Worm (Caenorhabditis elegans) whole organism, L1 larva: ENCODE measurements around the gene B0393.4.
"Not testable (repeated sequence)": the region's sequence is repeated elsewhere in the genome, so short reads cannot be mapped to it uniquely, and the experiment has no call there.

Source experiments
- alr-1 ChIP-seq: fragments of 200-800 bp; sonication (Bioruptor generic); optimal IDR thresholded peaks from 2 replicates; lab custom pipeline; 2018; ENCODE audit warnings: borderline replicate concordance, mild to moderate bottlenecking, missing genetic modification characterization, missing compliant biosample characterization
- blmp-1 ChIP-seq: fragments of 150-350 bp; optimal IDR thresholded peaks from 2 replicates; lab custom pipeline; 2014; ENCODE audit warnings: missing biosample characterization, missing genetic modification characterization
- ceh-63 ChIP-seq: fragments of 200-800 bp; sonication (Bioruptor generic); optimal IDR thresholded peaks from 2 replicates; lab custom pipeline; 2018; ENCODE audit warnings: mild to moderate bottlenecking, missing genetic modification characterization, missing compliant biosample characterization
- ceh-90 ChIP-seq: sonication (generic microtip); optimal IDR thresholded peaks from 2 replicates; lab custom pipeline; 2016; ENCODE audit warnings: missing genetic modification characterization, missing compliant biosample characterization
- ces-1 ChIP-seq: fragments of 150-350 bp; optimal IDR thresholded peaks from 2 replicates; lab custom pipeline; 2014; ENCODE audit warnings: missing biosample characterization, missing genetic modification reagents, missing genetic modification characterization
- efl-1 ChIP-seq, 4 experiments: fragments of 150-350 bp; optimal IDR thresholded peaks in 3 of 4; peaks in 1 of 4; 1 replicate in 1 of 4; 2 replicates in 3 of 4; lab custom pipeline; 2014; ENCODE audit warnings: missing biosample characterization in 2 of 4, missing genetic modification characterization in 2 of 4, missing genetic modification reagents in 2 of 4
- egl-27 ChIP-seq, 2 experiments: fragments of 150-350 bp in 1 of 2; sonication (generic microtip); optimal IDR thresholded peaks; 3 replicates each; lab custom pipeline; 2017 to 2018; ENCODE audit warnings: missing biosample characterization in 2 of 2, missing genetic modification characterization in 2 of 2, missing genetic modification reagents in 2 of 2
- elt-2 ChIP-seq: sonication (generic microtip); optimal IDR thresholded peaks from 2 replicates; lab custom pipeline; 2016; ENCODE audit warnings: missing genetic modification characterization, mild to moderate bottlenecking, inconsistent platforms, missing compliant biosample characterization, missing genetic modification reagents
- elt-3 ChIP-seq, 6 experiments: fragments of 150-350 bp in 1 of 6; sonication (generic microtip); optimal IDR thresholded peaks; 2 replicates each; lab custom pipeline; 2017 to 2018; ENCODE audit warnings: missing biosample characterization in 6 of 6, missing genetic modification characterization in 6 of 6, inconsistent platforms in 1 of 6
- ets-5 ChIP-seq: fragments of 200-800 bp; sonication (Bioruptor generic); IDR thresholded peaks from 2 replicates; pipeline ENCODE4 v1.3.6; 2022; ENCODE audit warnings: missing genetic modification characterization, missing compliant biosample characterization
- fkh-4 ChIP-seq: sonication (generic microtip); optimal IDR thresholded peaks from 2 replicates; lab custom pipeline; 2016; ENCODE audit warnings: missing compliant biosample characterization, missing genetic modification characterization, borderline replicate concordance
- fos-1 ChIP-seq: fragments of 150-350 bp; optimal IDR thresholded peaks from 2 replicates; lab custom pipeline; 2014; ENCODE audit warnings: missing biosample characterization, missing genetic modification characterization
- grh-1 ChIP-seq: fragments of 200-800 bp; sonication (Bioruptor generic); IDR thresholded peaks from 2 replicates; pipeline ENCODE4 v1.3.6; 2022; ENCODE audit warnings: missing genetic modification reagents, missing genetic modification characterization, missing compliant biosample characterization
- hlh-17 ChIP-seq: fragments of 200-800 bp; sonication (Bioruptor generic); optimal IDR thresholded peaks from 2 replicates; lab custom pipeline; 2018; ENCODE audit warnings: missing genetic modification characterization, mild to moderate bottlenecking, missing compliant biosample characterization, moderate library complexity, borderline replicate concordance
- lin-13 ChIP-seq: fragments of 150-350 bp; optimal IDR thresholded peaks from 2 replicates; lab custom pipeline; 2014; ENCODE audit warnings: missing biosample characterization, missing genetic modification reagents, missing genetic modification characterization
- lsy-2 ChIP-seq, 2 experiments: fragments of 150-350 bp; optimal IDR thresholded peaks; 2 replicates each; lab custom pipeline; 2014; ENCODE audit warnings: missing biosample characterization in 2 of 2, missing genetic modification characterization in 2 of 2
- mef-2 ChIP-seq: fragments of 150-350 bp; optimal IDR thresholded peaks from 2 replicates; lab custom pipeline; 2014; ENCODE audit warnings: missing biosample characterization, missing genetic modification characterization
- nhr-12 ChIP-seq: sonication (generic microtip); optimal IDR thresholded peaks from 2 replicates; lab custom pipeline; 2017; ENCODE audit warnings: missing biosample characterization, missing genetic modification characterization
- nhr-20 ChIP-seq: sonication (generic microtip); optimal IDR thresholded peaks from 2 replicates; lab custom pipeline; 2016; ENCODE audit warnings: mild to moderate bottlenecking, missing genetic modification characterization, missing compliant biosample characterization
- nhr-47 ChIP-seq: sonication (generic microtip); optimal IDR thresholded peaks from 2 replicates; lab custom pipeline; 2016; ENCODE audit warnings: mild to moderate bottlenecking, missing genetic modification characterization, moderate library complexity, missing compliant biosample characterization
- nhr-76 ChIP-seq: sonication (generic microtip); optimal IDR thresholded peaks from 2 replicates; lab custom pipeline; 2017; ENCODE audit warnings: missing biosample characterization, missing genetic modification characterization
- nhr-90 ChIP-seq: sonication (generic microtip); optimal IDR thresholded peaks from 2 replicates; lab custom pipeline; 2016; ENCODE audit warnings: mild to moderate bottlenecking, missing genetic modification characterization, missing compliant biosample characterization; ENCODE audit not compliant: poor library complexity
- tlp-1 ChIP-seq: fragments of 150-350 bp; optimal IDR thresholded peaks from 2 replicates; lab custom pipeline; 2014; ENCODE audit warnings: missing biosample characterization, missing genetic modification characterization
- unc-30 ChIP-seq: sonication (generic microtip); optimal IDR thresholded peaks from 2 replicates; lab custom pipeline; 2017; ENCODE audit warnings: missing biosample characterization, missing genetic modification characterization
- vab-15 ChIP-seq: sonication (generic microtip); optimal IDR thresholded peaks from 2 replicates; lab custom pipeline; 2017; ENCODE audit warnings: missing genotype, mild to moderate bottlenecking, missing genetic modification characterization, missing compliant biosample characterization
- zip-4 ChIP-seq: fragments of 200-800 bp; sonication (Bioruptor generic); optimal IDR thresholded peaks from 2 replicates; lab custom pipeline; 2018; ENCODE audit warnings: mild to moderate bottlenecking, missing genetic modification characterization, moderate library complexity, missing compliant biosample characterization
- ztf-4 ChIP-seq: fragments of 150-350 bp; optimal IDR thresholded peaks from 2 replicates; lab custom pipeline; 2014; ENCODE audit warnings: missing biosample characterization, missing genetic modification characterization

The B0393.4 gene

ce11 chrIII:4785714-4786113, 22.3 kb upstream of the B0393.4 start, which contains the start of gene mel-28 (continued):
- no peak for TF ChIP-seq fos-1 (tag; lab: Kevin White, UChicago)
- peak; percentile 16 to 70 for TF ChIP-seq efl-1 (optimal IDR thresholded peaks at IDR 0.05; lab: Kevin White, UChicago)
- peak; percentile 82 to 97 for TF ChIP-seq efl-1 (GFP tag; optimal IDR thresholded peaks at IDR 0.05 in 1 of 2; lab: Kevin White, UChicago)
- no peak for TF ChIP-seq nhr-90 (tag; lab: Kevin White, UChicago)
- peak in 1 of 2 experiments; percentile 56 for TF ChIP-seq lsy-2 (tag; optimal IDR thresholded peaks at IDR 0.05; lab: Kevin White, UChicago)
- TF ChIP-seq, all 84 proteins: peak for 6

ce11 chrIII:4785131-4785530, 21.7 kb upstream of the B0393.4 start, which contains the start of gene enu-3.2:
Gene enu-3.2, minus strand, starts transcription at chrIII:4785235.
- not testable (repeated sequence) for TF ChIP-seq nhr-47; lin-13 (GFP tag; lab: Kevin White, UChicago); ets-5 (GFP tag; lab: Robert Waterston, UW)

ce11 chrIII:4781937-4782576, 18.6 kb upstream of the B0393.4 start, which contains the start of the genes gex-5 and C38D4.10:
Gene gex-5, minus strand, starts transcription at chrIII:4781987.
Gene C38D4.10, plus strand, starts transcription at chrIII:4782526.
- TF ChIP-seq nhr-76 (tag; lab: Kevin White, UChicago); alr-1; fkh-4 (tag; lab: Kevin White, UChicago): not testable (repeated sequence)

- TF ChIP-seq nhr-20 (tag; lab: Kevin White, UChicago) (no peak), elt-2 (tag; lab: Kevin White, UChicago) (peak; percentile 25), blmp-1 (tag; lab: Kevin White, UChicago) (peak; percentile 53)
These were observed 16.4 kb upstream of the B0393.4 start, which contains the start of gene B0393.9 for ce11 chrIII:4779855-4780254. Gene B0393.9, minus strand, starts transcription at chrIII:4780157.

ce11 chrIII:4778003-4778402, 14.6 kb upstream of the B0393.4 start, which contains the start of gene B0393.7:
Gene B0393.7, minus strand, starts transcription at chrIII:4778103.
- TF ChIP-seq ztf-4 (tag; lab: Kevin White, UChicago) = no peak
- no peak for TF ChIP-seq zip-4 (GFP tag; lab: Kevin White, UChicago)
- TF ChIP-seq ceh-63 (GFP tag; lab: Kevin White, UChicago) = no peak
- no peak for TF ChIP-seq ceh-90 (tag; lab: Kevin White, UChicago)
- TF ChIP-seq mef-2 = no peak

ce11 chrIII:4767869-4768645, 4.6 kb upstream of the B0393.4 start:
- TF ChIP-seq blmp-1 (tag; lab: Kevin White, UChicago) = peak; percentile 94
- TF ChIP-seq nhr-12 (tag; lab: Kevin White, UChicago) = no peak
- TF ChIP-seq unc-30 (tag; lab: Kevin White, UChicago) = no peak
- TF ChIP-seq elt-3 (tag; optimal IDR thresholded peaks at IDR 0.05; lab: Kevin White, UChicago) = peak in 1 of 6 experiments; percentile 14
- no peak for TF ChIP-seq tlp-1
- TF ChIP-seq hlh-17 (GFP tag; lab: Kevin White, UChicago) = no peak

- TF ChIP-seq grh-1 (GFP tag; lab: Robert Waterston, UW) (no peak), vab-15 (tag; lab: Kevin White, UChicago) (no peak), ces-1 (GFP tag; lab: Kevin White, UChicago) (no peak), blmp-1 (tag; lab: Kevin White, UChicago) (peak; percentile 59), elt-2 (tag; lab: Kevin White, UChicago) (peak; percentile 39), egl-27 (tag; optimal IDR thresholded peaks at IDR 0.05; lab: Kevin White, UChicago) (no peak), elt-3 (tag; optimal IDR thresholded peaks at IDR 0.05; lab: Kevin White, UChicago) (peak in 1 of 6 experiments; percentile 5)
These were observed 3.4 kb upstream of the B0393.4 start for ce11 chrIII:4766842-4767241.
